Worm (Caenorhabditis elegans): ENCODE data around the gene golg-4.

The golg-4 gene

DNA sequence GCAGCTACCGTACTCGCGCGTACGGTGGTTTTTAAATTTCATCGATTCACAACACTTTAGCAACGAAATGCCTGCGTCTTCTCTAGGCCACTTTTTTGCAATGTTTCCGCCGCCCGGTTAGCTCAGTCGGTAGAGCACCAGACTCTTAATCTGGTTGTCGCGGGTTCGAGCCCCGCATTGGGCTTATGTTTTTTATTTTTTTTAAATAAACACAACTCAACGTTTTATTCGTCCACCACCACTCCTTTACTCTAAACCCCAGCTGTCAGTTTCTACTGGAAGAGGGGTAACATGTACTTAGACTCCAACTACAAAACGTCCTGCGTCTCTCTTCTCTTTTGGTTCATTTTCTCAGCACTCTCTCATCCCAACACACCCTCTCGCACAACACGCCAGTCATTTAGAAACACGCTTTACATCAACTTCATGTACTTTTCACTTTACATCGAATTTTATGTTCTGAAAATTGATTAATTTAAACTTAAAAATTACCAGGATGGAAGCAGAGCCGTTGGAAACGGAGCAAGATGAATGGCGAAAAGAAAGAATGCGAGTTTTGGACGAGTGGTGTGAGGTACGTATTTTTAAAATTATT is 15.8 kb upstream of the golg-4 start, which contains the start of the genes elmd-1 and hecw-1 (continued):
- peak; percentile 3 for TF ChIP-seq ceh-19 (GFP tag; optimal IDR thresholded peaks at IDR 0.05)
- TF ChIP-seq hlh-6 (tag; optimal IDR thresholded peaks at IDR 0.05) = no peak
- peak; percentile 24 for TF ChIP-seq C38D4.7 (GFP tag; optimal IDR thresholded peaks at IDR 0.05)
- TF ChIP-seq pha-2 (tag; optimal IDR thresholded peaks at IDR 0.05) = no peak

DNA sequence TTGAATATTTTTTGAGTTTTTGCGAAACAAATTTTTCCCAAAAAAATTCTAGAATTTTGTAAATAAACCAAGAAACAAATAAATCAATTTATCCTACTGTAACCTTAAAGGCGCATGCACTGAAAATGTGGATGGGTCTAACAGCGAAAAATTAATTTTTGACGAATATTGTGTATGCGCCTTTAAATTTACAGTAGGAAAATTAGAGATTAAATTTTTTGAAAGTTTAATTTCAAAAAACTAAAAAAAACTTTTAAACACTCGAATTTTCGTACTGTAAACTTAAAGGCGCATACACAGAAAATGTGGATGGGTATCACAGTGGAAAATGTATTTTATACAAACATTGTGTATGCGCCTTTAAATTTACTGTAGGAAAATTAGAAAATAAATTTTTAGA is 15.2 kb upstream of the golg-4 start:
- TF ChIP-seq ceh-6 (GFP tag; optimal IDR thresholded peaks at IDR 0.05) = no peak
- TF ChIP-seq madf-2 (tag; optimal IDR thresholded peaks at IDR 0.05) = no peak
- TF ChIP-seq nhr-232 (tag; optimal IDR thresholded peaks at IDR 0.05) = no peak
- no peak for TF ChIP-seq hlh-13 (GFP tag; optimal IDR thresholded peaks at IDR 0.05)
- TF ChIP-seq ref-2 (tag; optimal IDR thresholded peaks at IDR 0.05) = no peak
- TF ChIP-seq sox-2 (GFP tag; IDR thresholded peaks at IDR 0.05) = no peak
- no peak for TF ChIP-seq ttx-3 (tag; optimal IDR thresholded peaks at IDR 0.05)
- no peak for TF ChIP-seq hlh-8 (tag; optimal IDR thresholded peaks at IDR 0.05)
- no peak for TF ChIP-seq syd-9 (tag; optimal IDR thresholded peaks at IDR 0.05)
- TF ChIP-seq ceh-9 (tag; optimal IDR thresholded peaks at IDR 0.05) = no peak
- TF ChIP-seq C38D4.7 (GFP tag; optimal IDR thresholded peaks at IDR 0.05) = no peak
- no peak for TF ChIP-seq zip-5 (tag; optimal IDR thresholded peaks at IDR 0.05)
- TF ChIP-seq nhr-11 (tag; optimal IDR thresholded peaks at IDR 0.05) = no peak
- no peak for TF ChIP-seq unc-86 (tag; optimal IDR thresholded peaks at IDR 0.05)

- no peak for TF ChIP-seq unc-3 (GFP tag; conservative IDR thresholded peaks at IDR 0.05)
- no peak for TF ChIP-seq unc-3 (tag; optimal IDR thresholded peaks at IDR 0.05)
- TF ChIP-seq lin-11 (tag; optimal IDR thresholded peaks at IDR 0.05) = no peak
- no peak for TF ChIP-seq ceh-18 (tag; optimal IDR thresholded peaks at IDR 0.05)
- no peak for TF ChIP-seq pha-4 (tag; optimal IDR thresholded peaks at IDR 0.05)
- no peak for TF ChIP-seq fkh-6 (tag; optimal IDR thresholded peaks at IDR 0.05)
- no peak for TF ChIP-seq sdc-2 (tag; optimal IDR thresholded peaks at IDR 0.05)
- TF ChIP-seq sox-2 (GFP tag; IDR thresholded peaks at IDR 0.05) = no peak
- no peak for TF ChIP-seq eyg-1 (tag; optimal IDR thresholded peaks at IDR 0.05)
Measured at ce11 chrIII:3393687-3394086, 11.7 kb upstream of the golg-4 start, which contains the start of gene mlc-4. TSS of gene mlc-4 (minus strand) at chrIII:3393787.

DNA sequence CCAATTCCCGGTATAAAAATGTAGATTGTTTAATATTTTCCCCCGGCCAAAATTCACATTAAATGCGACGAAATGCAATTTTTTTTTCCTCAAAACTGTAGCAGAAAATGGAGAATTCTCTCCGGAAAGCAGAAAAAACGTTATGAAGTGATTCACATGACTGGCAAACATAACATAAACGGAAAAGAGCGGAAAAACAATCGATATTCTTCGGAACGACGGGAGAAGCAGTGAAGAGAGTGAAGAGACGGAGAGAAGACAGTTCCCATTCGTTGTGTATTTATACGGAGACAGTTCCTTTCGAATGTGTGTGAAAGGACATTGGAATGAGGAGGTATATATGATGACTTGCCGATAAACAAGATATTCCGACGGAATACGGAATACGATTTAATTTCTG is 10.3 kb upstream of the golg-4 start:
- TF ChIP-seq hlh-8 (tag; optimal IDR thresholded peaks at IDR 0.05) (no peak), pat-9 (tag; optimal IDR thresholded peaks at IDR 0.05) (no peak), hlh-13 (GFP tag; optimal IDR thresholded peaks at IDR 0.05) (no peak), ttx-3 (tag; optimal IDR thresholded peaks at IDR 0.05) (no peak), ceh-14 (tag; optimal IDR thresholded peaks at IDR 0.05) (no peak), fkh-10 (GFP tag; optimal IDR thresholded peaks at IDR 0.05) (no peak), tbx-7 (tag; optimal IDR thresholded peaks at IDR 0.05) (no peak), K02D7.2 (tag; optimal IDR thresholded peaks at IDR 0.05) (no peak), syd-9 (tag; optimal IDR thresholded peaks at IDR 0.05) (no peak), ahr-1 (tag; optimal IDR thresholded peaks at IDR 0.05) (no peak)

DNA sequence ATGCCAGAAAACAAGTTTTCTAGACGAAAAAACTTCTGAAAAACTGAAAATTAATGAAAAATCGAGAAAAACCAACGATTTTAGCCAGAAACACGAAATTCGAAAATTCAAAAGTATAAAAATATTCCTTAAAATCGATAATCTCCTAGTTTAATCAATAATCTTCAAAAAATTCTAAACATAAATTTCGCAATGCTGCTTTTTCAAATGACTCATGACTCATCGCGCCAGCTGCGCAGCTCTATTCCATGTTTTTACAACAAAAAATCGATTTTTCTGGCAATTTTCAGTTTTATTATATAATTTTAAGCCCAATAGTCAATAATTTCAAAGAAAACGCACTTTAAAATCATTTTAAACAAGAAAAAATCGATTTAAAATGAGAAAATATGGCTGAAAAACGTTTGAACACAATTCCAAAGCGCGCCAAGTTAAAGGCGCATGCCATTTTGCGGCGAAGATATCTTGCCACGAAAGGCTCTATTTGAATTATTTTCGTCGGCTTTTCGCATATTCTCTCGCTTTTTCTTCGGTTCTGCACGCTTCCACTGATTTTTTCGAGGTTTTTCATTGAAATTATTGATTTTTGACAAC is 9.4 kb upstream of the golg-4 start, which contains the start of gene cri-3:
TSS of gene cri-3 (plus strand) at position 482 of the 594 bp plus-strand sequence.
- TF ChIP-seq ahr-1 (tag; optimal IDR thresholded peaks at IDR 0.05) (no peak), unc-42 (tag; optimal IDR thresholded peaks at IDR 0.05) (peak; percentile 10)

- no peak for TF ChIP-seq madf-2 (tag; optimal IDR thresholded peaks at IDR 0.05)
- TF ChIP-seq nhr-11 (tag; optimal IDR thresholded peaks at IDR 0.05) = no peak
- no peak for TF ChIP-seq pax-1 (tag; optimal IDR thresholded peaks at IDR 0.05)
- no peak for TF ChIP-seq nfya-1 (tag; optimal IDR thresholded peaks at IDR 0.05)
- no peak for TF ChIP-seq rnt-1 (tag; optimal IDR thresholded peaks at IDR 0.05)
- no peak for TF ChIP-seq eyg-1 (tag; optimal IDR thresholded peaks at IDR 0.05)
- TF ChIP-seq pqm-1 (tag; optimal IDR thresholded peaks at IDR 0.05) = no peak
- TF ChIP-seq dmd-4 (tag; optimal IDR thresholded peaks at IDR 0.05; ENCODE audit: borderline replicate concordance) = no peak
- TF ChIP-seq unc-3 (GFP tag; conservative IDR thresholded peaks at IDR 0.05) = no peak
- TF ChIP-seq unc-3 (tag; optimal IDR thresholded peaks at IDR 0.05) = no peak
- no peak for TF ChIP-seq gmeb-2 (tag; optimal IDR thresholded peaks at IDR 0.05)
- TF ChIP-seq C08G9.2 (tag; optimal IDR thresholded peaks at IDR 0.05) = no peak
- TF ChIP-seq nhr-232 (tag; optimal IDR thresholded peaks at IDR 0.05) = no peak
- TF ChIP-seq mec-3 (tag; optimal IDR thresholded peaks at IDR 0.05; ENCODE audit: borderline replicate concordance) = no peak
- no peak for TF ChIP-seq sdc-2 (tag; optimal IDR thresholded peaks at IDR 0.05)
- no peak for TF ChIP-seq che-1 (tag; optimal IDR thresholded peaks at IDR 0.05)
- no peak for TF ChIP-seq ztf-16 (tag; optimal IDR thresholded peaks at IDR 0.05)
- no peak for TF ChIP-seq hlh-6 (tag; optimal IDR thresholded peaks at IDR 0.05)
Measured at ce11 chrIII:3397678-3398077, 7.7 kb upstream of the golg-4 start, which contains the start of gene clpf-1. TSS of gene clpf-1 (plus strand) at chrIII:3397743.
